Fruit fly (Drosophila melanogaster): ENCODE results near the gene Pus1.
A peak's percentile ranks its signal among the peaks of the same experiment; 100 is the strongest.

Pus1 gene

DNA sequence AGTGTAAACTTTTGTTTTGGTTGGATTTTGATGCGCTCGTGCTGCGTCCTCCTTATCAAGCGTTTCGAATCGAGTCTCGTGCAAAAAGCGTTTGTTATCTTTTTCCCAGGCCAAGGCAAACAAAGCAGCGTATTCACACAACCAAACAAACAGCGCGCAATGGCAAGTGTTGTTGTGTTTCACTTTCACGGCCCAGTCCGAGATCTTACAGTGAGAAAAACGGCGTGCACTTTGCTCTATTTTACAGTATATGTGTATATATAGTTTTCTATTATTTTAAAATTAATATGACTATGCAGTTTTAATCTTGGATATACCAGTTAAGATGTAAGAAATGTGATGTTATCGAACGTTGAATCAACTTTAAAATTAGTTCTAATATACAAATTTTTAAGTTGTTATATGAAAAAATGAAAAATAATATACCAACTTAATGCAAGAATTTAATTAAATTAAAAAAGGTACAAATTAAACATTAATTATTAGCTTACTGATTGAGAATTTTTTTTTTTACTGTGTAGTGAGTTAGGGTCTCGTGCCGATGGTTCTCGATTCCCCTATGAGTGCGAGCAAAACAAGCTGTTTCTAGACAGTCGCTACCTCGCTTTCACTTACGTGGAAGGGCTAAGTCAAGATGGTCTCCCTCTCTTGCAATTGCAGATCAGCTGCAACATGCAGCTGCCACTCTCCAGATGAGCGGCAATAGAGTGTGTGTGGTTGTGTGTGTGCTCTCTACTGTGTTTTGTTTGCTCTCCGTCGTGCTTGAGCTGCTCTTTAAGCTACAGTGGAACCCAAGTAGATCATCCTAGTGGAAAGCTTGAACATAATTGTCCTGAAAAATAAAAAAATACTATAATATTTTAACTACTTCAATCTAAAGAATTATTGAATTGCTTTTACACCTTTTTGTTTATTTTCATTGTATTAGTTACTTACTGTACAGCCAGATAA lies 2.0 kb upstream of the Pus1 start (continued):
- peak; percentile 85 for TF ChIP-seq CG18619 (GFP tag; optimal IDR thresholded peaks at IDR 0.05)
- no peak for TF ChIP-seq chinmo (GFP tag; IDR thresholded peaks at IDR 0.05; ENCODE audit: partially characterized antibody)
- no peak for TF ChIP-seq NK7.1 (GFP tag; optimal IDR thresholded peaks at IDR 0.05)
- no peak for TF ChIP-seq CG13894 (tag; optimal IDR thresholded peaks at IDR 0.05)
- peak; percentile 93 for TF ChIP-seq Kr (GFP tag; optimal IDR thresholded peaks at IDR 0.05)
- TF ChIP-seq CG6854 (GFP tag; optimal IDR thresholded peaks at IDR 0.05) = peak; percentile 41
- no peak for TF ChIP-seq Neu2 (GFP tag; optimal IDR thresholded peaks at IDR 0.05; ENCODE audit: borderline replicate concordance)
- no peak for TF ChIP-seq gro (GFP tag; optimal IDR thresholded peaks at IDR 0.05)
- peak; percentile 81 for TF ChIP-seq CG32767 (GFP tag; IDR thresholded peaks at IDR 0.05)
- TF ChIP-seq ap (GFP tag; IDR thresholded peaks at IDR 0.05) = peak; percentile 64
- TF ChIP-seq CG42726 (GFP tag; IDR thresholded peaks at IDR 0.05; ENCODE audit: partially characterized antibody) = no peak
- peak; percentile 25 for TF ChIP-seq CG33213 (GFP tag; optimal IDR thresholded peaks at IDR 0.05)
- 0 out of 2 replicates have a peak, but pooled peaks have one; percentile 48 for TF ChIP-seq seq (GFP tag; IDR thresholded peaks at IDR 0.05)
- peak; percentile 63 for TF ChIP-seq CG7372 (GFP tag; IDR thresholded peaks at IDR 0.05)
- TF ChIP-seq CG1024 (GFP tag; IDR thresholded peaks at IDR 0.05) = peak; percentile 49; the same call in 1 of the 2 replicates
- no peak for TF ChIP-seq disco-r (GFP tag; optimal IDR thresholded peaks at IDR 0.05)
- peak; percentile 96 for TF ChIP-seq gcm (GFP tag; optimal IDR thresholded peaks at IDR 0.05)
- peak in 1 of 2 experiments; percentile 94 for TF ChIP-seq Eip74EF (GFP tag; optimal IDR thresholded peaks at IDR 0.05)
- TF ChIP-seq Jarid2 (GFP tag; optimal IDR thresholded peaks at IDR 0.05) = peak; percentile 67
- TF ChIP-seq Asciz (GFP tag; optimal IDR thresholded peaks at IDR 0.05) = peak; percentile 88
- TF ChIP-seq Xbp1 (GFP tag; optimal IDR thresholded peaks at IDR 0.05) = peak; percentile 80
- TF ChIP-seq CG12236 (GFP tag; optimal IDR thresholded peaks at IDR 0.05) = no peak
- no peak for TF ChIP-seq pho (GFP tag; optimal IDR thresholded peaks at IDR 0.05)
- TF ChIP-seq insv (GFP tag; optimal IDR thresholded peaks at IDR 0.05) = peak in 1 of 2 experiments; percentile 24
- TF ChIP-seq jing (GFP tag; optimal IDR thresholded peaks at IDR 0.05) = peak; percentile 11
- TF ChIP-seq CG1233 (GFP tag; optimal IDR thresholded peaks at IDR 0.05) = peak; percentile 86
- TF ChIP-seq danr (GFP tag; IDR thresholded peaks at IDR 0.05) = peak; percentile 68
- TF ChIP-seq CG30020 (tag; optimal IDR thresholded peaks at IDR 0.05) = peak; percentile 72
- no peak for TF ChIP-seq ham (GFP tag; IDR thresholded peaks at IDR 0.05)
- peak; percentile 50 for TF ChIP-seq HmgZ (tag; optimal IDR thresholded peaks at IDR 0.05)
- peak; percentile 58 for TF ChIP-seq Fer2 (tag; optimal IDR thresholded peaks at IDR 0.05)
- TF ChIP-seq CG9797 (GFP tag; optimal IDR thresholded peaks at IDR 0.05) = no peak
- TF ChIP-seq sna (GFP tag; IDR thresholded peaks at IDR 0.05; ENCODE audit: partially characterized antibody) = no peak
- no peak for TF ChIP-seq knrl (GFP tag; IDR thresholded peaks at IDR 0.05; ENCODE audit: partially characterized antibody)
- no peak for TF ChIP-seq CG9876 (GFP tag; optimal IDR thresholded peaks at IDR 0.05)
- TF ChIP-seq CG9817 (tag; optimal IDR thresholded peaks at IDR 0.05) = peak; percentile 75
- TF ChIP-seq CG2129 (GFP tag; IDR thresholded peaks at IDR 0.05; ENCODE audit: partially characterized antibody) = no peak
- TF ChIP-seq gsb (GFP tag; IDR thresholded peaks at IDR 0.05) = peak; percentile 22
- peak; percentile 65 for TF ChIP-seq Nf-YA (GFP tag; IDR thresholded peaks at IDR 0.05)
- TF ChIP-seq kay (GFP tag; optimal IDR thresholded peaks at IDR 0.05) = peak; percentile 43
- no peak for TF ChIP-seq Dref (GFP tag; IDR thresholded peaks at IDR 0.05)
- peak; percentile 77; the same call in 2 of the 3 replicates for TF ChIP-seq H15 (GFP tag; IDR thresholded peaks at IDR 0.05)
- TF ChIP-seq CG13424 (tag; optimal IDR thresholded peaks at IDR 0.05) = peak; percentile 93
- no peak for TF ChIP-seq prd (optimal IDR thresholded peaks at IDR 0.05)
- TF ChIP-seq prd (GFP tag; IDR thresholded peaks at IDR 0.05) = peak; percentile 86
- no peak for TF ChIP-seq CG12744 (GFP tag; optimal IDR thresholded peaks at IDR 0.05)
- peak; percentile 74 for TF ChIP-seq otp (GFP tag; IDR thresholded peaks at IDR 0.05)
- TF ChIP-seq CG17568 (GFP tag; optimal IDR thresholded peaks at IDR 0.05) = peak; percentile 50

Data from whole organism, embryonic.